Fruit fly (Drosophila melanogaster) whole organism, larva: Measurements from ENCODE around the gene cav.

Experiments used
- noc ChIP-seq: fragments of 200-800 bp; sonication (Bioruptor generic); optimal IDR thresholded peaks from 3 replicates; lab custom pipeline; 2019; ENCODE audit warnings: missing biosample characterization, mild to moderate bottlenecking, missing genetic modification characterization, moderate library complexity

The cav gene

DNA sequence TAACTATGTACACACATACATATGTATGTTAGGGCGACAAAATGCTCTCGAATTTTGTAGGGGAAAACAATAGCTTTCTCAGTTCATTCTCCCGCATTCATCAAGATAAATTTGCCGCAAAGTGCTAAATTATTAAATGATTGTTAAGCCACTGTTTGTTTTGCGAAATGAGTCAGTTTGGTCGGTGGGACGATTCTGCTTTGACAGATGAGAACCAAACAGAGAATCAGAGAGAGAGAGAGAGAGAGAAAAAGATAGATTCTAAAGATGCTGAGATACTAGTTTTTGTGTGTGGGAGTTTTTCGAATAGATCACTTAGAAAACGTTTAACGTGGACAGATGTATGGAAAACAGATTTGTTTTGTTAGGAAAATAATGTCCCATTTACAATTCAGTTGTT lies 39.5 kb downstream of the cav start:
- no peak for TF ChIP-seq noc

DNA sequence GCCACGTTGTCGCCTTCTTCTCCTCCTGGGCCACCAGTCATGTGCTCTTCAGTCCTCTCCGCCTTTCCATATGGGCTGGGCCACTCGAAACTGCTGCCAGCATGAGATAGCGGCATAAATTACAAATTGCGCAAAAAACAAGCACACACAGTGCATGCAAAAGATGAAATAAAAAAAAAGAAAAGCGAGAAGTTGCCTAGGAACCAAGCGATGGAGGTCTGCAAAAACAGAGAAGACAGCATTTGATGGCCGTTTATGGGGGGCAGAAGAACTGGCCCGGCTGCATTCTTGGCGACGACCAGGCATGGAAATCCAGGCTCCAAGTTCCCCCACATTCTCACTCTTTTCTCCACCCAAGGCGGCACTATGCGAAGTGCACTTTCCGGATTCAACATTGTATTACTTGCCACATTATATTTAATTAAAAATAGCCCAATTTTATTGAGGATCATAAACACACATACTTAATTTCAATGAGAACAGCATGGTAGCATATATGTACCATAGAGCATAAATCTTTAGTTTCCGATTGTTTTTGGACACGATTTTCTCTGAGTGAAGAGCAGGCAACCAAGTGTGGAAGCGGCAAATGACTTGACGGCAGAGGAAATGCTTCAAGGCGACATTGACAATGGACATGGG lies 40.6 kb downstream of the cav start:
- TF ChIP-seq noc, result no peak

DNA sequence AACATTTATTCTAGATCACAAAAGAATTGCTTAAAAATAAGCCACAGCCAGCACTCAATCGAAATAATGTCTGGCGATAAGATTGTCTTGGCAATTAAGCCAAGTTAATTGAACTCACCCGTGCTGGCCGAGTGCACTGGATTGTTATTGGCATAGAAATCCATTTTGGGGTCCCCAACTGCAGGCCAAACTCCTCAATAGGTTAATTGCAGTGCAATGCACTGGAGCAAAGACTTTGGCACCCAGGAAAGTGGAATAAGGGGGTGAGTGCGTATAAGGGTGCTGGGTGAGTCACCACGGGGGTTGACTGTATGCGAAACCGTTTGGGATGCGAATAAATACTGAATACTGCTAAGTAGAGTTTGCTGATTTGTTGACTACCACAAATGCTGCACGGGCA lies 42.0 kb downstream of the cav start:
- TF ChIP-seq noc, result no peak

DNA sequence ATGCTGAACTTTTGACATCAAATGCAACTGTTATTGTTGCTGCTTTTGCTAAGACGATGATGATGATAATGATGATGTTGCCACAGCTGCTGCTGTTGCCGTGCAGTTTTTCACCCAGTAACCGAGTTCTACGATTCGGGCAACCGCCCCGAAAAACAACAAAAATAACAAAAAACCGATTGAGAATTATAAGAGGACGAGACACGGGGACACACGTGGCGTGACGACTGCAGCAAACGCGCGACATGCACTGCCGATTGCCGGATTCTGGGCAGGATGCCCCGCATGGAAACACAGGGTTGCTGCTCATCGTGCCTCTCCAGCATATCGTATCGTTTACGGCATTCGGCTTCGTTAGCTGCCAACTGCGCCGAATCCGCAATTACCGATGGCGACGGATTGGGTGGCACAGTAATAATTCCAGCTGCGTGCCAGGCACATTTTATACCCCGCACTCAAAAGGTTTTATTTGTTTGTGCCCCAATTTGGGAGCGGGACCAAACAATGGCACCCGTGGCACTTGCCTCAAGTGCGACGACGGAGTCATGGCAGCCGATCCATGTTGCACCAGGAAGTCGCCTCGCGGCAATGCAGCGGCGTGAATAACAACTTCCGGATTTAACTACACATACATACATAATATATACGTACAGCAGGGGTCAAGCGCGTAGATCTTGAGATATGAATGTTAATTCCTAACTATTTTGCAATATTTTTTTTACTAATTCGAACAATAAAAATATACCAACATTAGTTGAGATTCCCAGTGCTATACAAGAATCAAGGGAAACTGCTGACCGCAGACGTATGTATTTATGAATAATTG lies 42.9 kb downstream of the cav start:
- TF ChIP-seq noc, result no peak

DNA sequence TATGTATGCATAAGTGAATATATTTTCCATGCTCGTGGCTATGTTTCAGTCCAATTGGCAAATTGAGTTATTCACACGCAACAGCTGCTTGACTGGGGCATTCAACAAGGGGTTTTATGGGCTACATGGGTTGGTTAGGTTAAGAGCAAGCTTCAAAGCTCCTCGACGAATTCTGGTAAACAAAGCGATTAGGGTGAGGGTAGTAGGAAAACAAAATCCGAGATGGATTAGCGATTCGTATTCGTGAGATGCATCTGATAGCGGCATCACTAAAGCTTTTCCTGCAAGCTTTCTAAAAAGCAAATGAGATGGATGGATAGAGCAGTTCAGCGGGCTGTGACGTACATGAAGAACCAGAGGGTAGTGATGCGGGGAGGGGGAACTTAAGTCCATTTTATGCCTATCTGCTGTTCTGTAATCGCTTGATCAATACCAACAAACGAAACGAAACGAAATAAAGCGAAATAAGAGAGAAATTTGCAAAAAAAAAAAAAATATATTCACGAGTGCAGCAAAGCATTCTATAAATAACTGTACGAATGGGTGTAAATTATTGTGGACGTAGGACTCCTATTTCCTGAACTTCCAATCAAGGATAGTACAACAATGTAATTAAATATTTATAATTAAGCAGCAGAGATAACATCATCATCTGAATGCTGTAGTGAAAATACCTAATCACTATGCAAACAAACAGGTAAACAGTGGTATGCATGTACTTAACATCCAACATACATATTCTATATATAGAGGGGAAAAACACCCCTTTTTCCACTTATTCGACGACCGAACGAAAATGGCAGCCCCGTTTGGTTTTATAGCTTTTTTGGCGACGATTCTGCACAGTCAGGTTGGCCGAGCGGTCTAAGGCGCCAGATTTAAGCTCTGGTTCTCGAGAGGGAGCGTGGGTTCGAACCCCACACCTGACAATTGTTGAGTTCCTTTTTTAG lies 43.8 kb downstream of the cav start:
- no peak for TF ChIP-seq noc

DNA sequence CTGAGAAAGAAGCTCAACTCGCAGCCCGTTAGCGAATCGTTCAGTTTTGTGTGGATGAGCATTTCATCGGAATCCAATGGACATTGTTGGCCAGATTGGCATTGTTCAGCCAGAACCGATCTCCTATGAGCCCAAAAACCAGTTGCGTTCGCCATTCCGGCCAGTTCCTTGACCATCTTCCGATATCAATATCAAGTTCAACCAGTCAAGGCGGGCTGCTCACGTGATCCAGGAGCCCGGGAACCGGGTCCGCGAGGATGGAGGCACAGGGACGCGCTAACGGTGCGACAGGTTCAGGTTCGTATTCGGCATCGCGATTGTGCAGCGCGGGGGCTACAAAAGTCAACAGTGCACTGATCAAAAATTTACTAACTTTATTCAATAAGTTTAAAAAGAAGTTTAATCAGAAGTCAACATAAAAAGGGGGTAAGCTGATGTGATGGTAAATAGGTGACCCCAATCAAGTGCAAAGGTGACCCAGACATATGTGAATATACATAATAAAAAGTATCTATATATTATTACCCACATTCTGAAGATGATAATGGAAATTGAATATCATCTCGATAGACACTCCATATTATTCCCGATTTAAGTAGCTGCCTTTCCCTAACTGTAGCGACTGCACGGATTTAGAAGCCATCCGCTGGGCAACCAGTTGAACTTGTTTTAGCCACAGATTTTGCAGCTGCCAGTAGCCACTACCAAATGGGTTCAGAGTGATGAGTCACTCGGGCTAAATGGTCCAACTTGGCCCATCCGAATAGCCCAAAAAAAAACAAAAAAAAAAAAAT lies 46.1 kb downstream of the cav start:
- TF ChIP-seq noc, result no peak

DNA sequence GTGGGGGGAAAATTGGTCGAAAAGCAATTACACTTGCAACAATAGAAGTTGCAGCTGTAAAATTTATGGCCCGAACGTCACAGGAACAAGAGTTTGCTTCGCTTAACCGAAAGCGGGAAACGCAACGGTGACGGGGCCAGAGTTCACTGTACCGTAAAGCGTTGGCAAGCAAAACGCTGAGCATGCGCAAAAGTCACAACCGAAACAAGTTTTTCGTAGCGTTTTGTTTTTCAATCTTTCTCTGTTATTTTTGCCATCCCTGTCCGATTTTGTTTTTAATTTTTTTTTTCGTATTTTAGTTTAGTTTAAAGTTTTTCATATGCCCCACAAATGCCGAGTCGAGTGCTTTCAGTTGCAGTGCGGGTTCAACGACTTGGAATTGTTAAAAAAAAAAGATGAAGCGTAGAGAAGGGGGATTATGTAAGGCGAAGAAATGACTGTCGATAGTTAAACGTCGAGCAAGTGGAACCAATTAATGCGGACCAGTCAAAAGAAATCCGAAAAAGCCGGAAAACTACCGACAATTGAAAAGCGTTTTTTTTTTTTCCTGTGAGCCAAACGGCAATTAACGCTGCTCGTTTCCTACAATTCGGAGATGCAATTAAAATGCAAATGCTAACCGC lies 46.8 kb downstream of the cav start:
- no peak for TF ChIP-seq noc

DNA sequence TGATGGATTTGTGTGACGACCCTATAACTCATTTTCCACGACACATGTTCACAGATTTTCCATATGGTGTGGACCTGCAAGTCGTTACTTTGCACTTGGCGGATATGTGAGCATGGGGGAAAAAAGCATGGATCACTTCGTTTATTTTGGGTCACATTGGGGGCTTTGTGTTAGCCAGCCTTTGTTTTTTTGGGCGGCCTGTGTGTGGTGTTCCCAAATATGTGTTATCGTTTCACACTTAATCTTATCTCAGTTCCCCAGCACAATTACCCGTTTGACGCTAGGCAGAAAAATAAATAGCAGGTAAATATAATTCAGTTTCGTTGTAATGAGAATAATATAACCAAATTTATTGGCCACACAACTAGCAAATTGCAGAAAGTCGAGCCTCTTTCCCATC lies 47.4 kb downstream of the cav start:
- TF ChIP-seq noc, result peak; percentile 10

DNA sequence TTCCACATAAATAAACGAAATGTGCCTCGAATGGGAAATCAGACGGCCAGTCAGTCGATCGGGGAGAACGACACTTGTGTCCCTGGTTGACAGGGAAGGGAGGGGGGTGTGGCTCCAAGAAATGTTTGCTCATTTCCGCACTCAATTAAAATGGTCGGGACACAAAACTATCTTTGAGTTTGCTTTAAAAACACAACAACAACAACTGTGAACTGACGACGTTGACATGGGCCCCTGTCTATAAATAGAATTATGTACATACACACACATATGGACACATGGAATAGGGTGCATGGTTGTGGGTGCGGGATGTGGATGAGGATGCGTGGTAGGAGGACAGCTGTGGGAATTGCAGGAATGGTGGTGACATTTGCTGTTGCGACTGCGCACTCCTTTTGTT lies 49.1 kb downstream of the cav start:
- no peak for TF ChIP-seq noc

DNA sequence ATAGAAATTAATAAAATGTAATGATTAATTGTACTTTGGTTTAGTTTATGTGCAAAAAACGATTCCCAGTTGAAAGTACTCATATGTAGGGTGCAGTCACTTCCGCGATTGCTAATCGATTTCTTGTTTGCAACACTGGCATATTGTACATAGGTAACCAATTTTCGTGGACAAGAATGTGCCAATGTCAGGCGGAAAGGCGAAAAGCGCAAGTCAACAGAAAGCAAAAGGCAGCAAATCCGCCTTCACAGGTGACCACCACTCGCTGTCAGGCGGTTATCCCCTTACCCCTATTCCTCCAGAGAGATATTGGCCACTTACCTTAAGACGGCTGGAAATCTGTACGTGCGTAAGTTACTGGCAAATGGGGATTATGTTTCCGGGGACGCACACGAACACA lies 49.7 kb downstream of the cav start:
- no peak for TF ChIP-seq noc

DNA sequence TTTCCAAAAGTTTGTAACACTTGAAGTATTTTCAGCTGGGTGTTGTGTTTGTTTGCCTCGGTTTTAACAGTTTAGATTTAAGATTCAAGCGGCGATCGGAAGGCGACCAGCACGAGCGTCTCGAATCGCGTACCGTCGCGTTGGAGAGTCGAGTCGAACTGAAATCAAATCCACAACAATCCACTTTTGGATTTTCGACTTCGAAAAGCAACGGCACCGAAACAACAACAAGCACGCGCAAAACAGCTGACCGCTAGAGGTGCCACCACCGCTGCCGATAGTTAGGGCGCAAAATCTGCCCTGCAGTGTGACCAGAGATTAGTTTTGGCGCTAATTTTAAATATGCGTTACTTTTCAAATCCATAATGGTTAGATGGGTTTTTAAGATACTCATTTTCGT lies 50.2 kb downstream of the cav start, which contains the start of gene jar:
Gene jar, minus strand, starts transcription at position 163 of the 400 bp plus-strand sequence.
- TF ChIP-seq noc, result peak; percentile 39

DNA sequence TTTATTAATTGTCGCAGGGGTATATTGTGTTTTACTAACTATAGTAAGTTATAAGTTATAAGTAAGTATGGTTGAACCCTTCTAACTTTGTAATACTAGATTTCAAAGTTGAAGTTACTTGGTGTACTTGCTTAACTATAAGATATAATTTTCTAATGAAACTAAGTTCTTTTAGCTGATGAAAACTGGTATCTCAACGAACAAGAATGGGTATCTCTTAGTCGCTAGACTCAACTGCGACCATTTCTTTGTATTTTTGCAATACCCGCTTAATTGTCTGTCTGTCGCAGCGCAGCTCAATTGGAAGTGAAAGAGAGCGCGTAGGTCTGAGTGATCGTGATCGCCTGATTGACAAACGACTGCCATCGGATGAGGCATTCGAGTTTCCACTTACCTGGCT lies 51.3 kb downstream of the cav start:
- no peak for TF ChIP-seq noc

DNA sequence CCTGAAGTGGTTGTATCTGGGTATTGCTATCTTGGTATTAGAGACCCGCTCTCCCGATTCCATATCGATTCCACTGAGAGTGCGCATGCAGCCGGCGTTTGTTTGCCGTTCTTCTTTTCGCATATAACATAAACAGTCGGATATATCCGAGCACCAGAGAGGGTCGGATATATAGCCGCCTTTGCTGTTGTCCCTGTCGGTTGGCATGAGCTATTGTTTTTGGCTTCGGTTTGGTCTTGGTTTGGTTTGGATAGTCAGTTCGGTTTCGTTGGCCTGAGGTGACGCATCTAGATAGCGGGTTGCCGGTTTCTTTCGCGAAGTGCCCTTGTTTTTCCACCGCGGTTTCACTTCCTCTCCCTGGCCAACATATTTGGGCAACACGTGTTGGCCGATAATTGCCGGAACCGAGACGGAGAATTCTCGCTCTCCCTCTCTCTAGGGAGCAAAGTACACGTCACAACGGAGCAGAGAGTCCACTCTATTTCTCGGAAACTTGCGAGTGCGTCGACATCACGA lies 51.9 kb downstream of the cav start, which contains the start of gene Orct2:
Gene Orct2, plus strand, starts transcription at position 255 of the 516 bp plus-strand sequence.
- peak; percentile 50 for TF ChIP-seq noc
